Fruit fly (Drosophila melanogaster) whole organism, prepupa: Measurements from ENCODE around the gene CG11656.

Experiments
- Blimp-1 ChIP-seq: fragments of 200-800 bp; sonication (Bioruptor generic); optimal IDR thresholded peaks from 3 replicates; lab custom pipeline; 2017; ENCODE audit warnings: missing biosample characterization, missing genetic modification characterization, mild to moderate bottlenecking, moderate library complexity, missing genetic modification reagents
- CG10631 ChIP-seq: fragments of 200-800 bp; sonication (Bioruptor generic); optimal IDR thresholded peaks from 2 replicates; lab custom pipeline; 2016; ENCODE audit warnings: missing biosample characterization, missing genetic modification characterization
- CG10669 ChIP-seq: fragments of 200-800 bp; sonication (Bioruptor generic); optimal IDR thresholded peaks from 3 replicates; lab custom pipeline; 2018; ENCODE audit warnings: missing biosample characterization, mild to moderate bottlenecking, missing genetic modification characterization, moderate library complexity
- CG11762 ChIP-seq: fragments of 200-800 bp; sonication (Bioruptor generic); optimal IDR thresholded peaks from 3 replicates; lab custom pipeline; 2016; ENCODE audit warnings: missing biosample characterization, missing genetic modification characterization; ENCODE audit not compliant: insufficient read depth
- CG11902 ChIP-seq: fragments of 200-800 bp; sonication (Bioruptor generic); optimal IDR thresholded peaks from 3 replicates; lab custom pipeline; 2016; ENCODE audit warnings: missing biosample characterization, missing genetic modification characterization
- CG15336 ChIP-seq: fragments of 200-800 bp; sonication (Bioruptor generic); IDR thresholded peaks from 2 replicates; pipeline ENCODE4 v1.3.6; 2022; ENCODE audit warnings: missing biosample characterization, missing genetic modification characterization
- CG1621 ChIP-seq: fragments of 200-800 bp; sonication (Bioruptor generic); optimal IDR thresholded peaks from 3 replicates; lab custom pipeline; 2018; ENCODE audit warnings: missing biosample characterization, mild to moderate bottlenecking, missing genetic modification characterization
- CG3032 ChIP-seq: fragments of 200-800 bp; optimal IDR thresholded peaks from 2 replicates; lab custom pipeline; 2019; ENCODE audit warnings: missing biosample characterization, mild to moderate bottlenecking, missing genetic modification characterization, moderate library complexity
- CG32006 ChIP-seq: fragments of 200-800 bp; sonication (Bioruptor generic); optimal IDR thresholded peaks from 3 replicates; lab custom pipeline; 2017; ENCODE audit warnings: missing biosample characterization, mild to moderate bottlenecking, missing genetic modification characterization
- CG3919 ChIP-seq: fragments of 200-800 bp; sonication (Bioruptor generic); optimal IDR thresholded peaks from 3 replicates; lab custom pipeline; 2016; ENCODE audit warnings: missing biosample characterization, missing genetic modification characterization
- CG4318 ChIP-seq: fragments of 200-800 bp; sonication (Bioruptor generic); optimal IDR thresholded peaks from 3 replicates; lab custom pipeline; 2017; ENCODE audit warnings: missing biosample characterization, mild to moderate bottlenecking, missing genetic modification characterization
- CG6163 ChIP-seq: fragments of 200-800 bp; sonication (Bioruptor generic); IDR thresholded peaks from 3 replicates; pipeline ENCODE4 v1.3.6; 2022; ENCODE audit warnings: missing biosample characterization, missing genetic modification characterization
- CG6792 ChIP-seq: fragments of 200-800 bp; sonication (Bioruptor generic); optimal IDR thresholded peaks from 3 replicates; lab custom pipeline; 2016; ENCODE audit warnings: missing biosample characterization, missing genetic modification characterization
- CG6854 ChIP-seq: fragments of 200-800 bp; sonication (Bioruptor generic); optimal IDR thresholded peaks from 2 replicates; lab custom pipeline; 2017; ENCODE audit warnings: missing biosample characterization, mild to moderate bottlenecking, missing genetic modification characterization
- CG7368 ChIP-seq: fragments of 200-800 bp; sonication (Bioruptor generic); optimal IDR thresholded peaks from 3 replicates; lab custom pipeline; 2016; ENCODE audit warnings: missing biosample characterization, missing genetic modification characterization
- CG8119 ChIP-seq: fragments of 200-800 bp; sonication (Bioruptor generic); IDR thresholded peaks from 3 replicates; pipeline ENCODE4 v1.3.6; 2022; ENCODE audit warnings: missing biosample characterization, missing genetic modification characterization
- CG8319 ChIP-seq: fragments of 200-800 bp; sonication (Bioruptor generic); optimal IDR thresholded peaks from 3 replicates; lab custom pipeline; 2016; ENCODE audit warnings: missing biosample characterization, missing genetic modification characterization
- CG9139 ChIP-seq: fragments of 200-800 bp; sonication (Bioruptor generic); optimal IDR thresholded peaks from 3 replicates; lab custom pipeline; 2017; ENCODE audit warnings: missing biosample characterization, mild to moderate bottlenecking, missing genetic modification characterization
- Eip75B ChIP-seq: fragments of 200-800 bp; sonication (Bioruptor generic); optimal IDR thresholded peaks from 3 replicates; lab custom pipeline; 2016; ENCODE audit warnings: missing biosample characterization, missing genetic modification characterization
- Eip78C ChIP-seq: fragments of 200-800 bp; sonication (Bioruptor generic); peaks from one replicate; lab custom pipeline; 2016; ENCODE audit warnings: missing biosample characterization, missing genetic modification characterization
- Eip93F ChIP-seq: fragments of 200-800 bp; sonication (Bioruptor generic); optimal IDR thresholded peaks from 2 replicates; lab custom pipeline; 2016; ENCODE audit warnings: missing biosample characterization, mild to moderate bottlenecking, missing genetic modification characterization
- Ets96B ChIP-seq: fragments of 200-800 bp; optimal IDR thresholded peaks from 2 replicates; lab custom pipeline; 2019; ENCODE audit warnings: missing biosample characterization, mild to moderate bottlenecking, missing genetic modification characterization, moderate library complexity
- Hr38 ChIP-seq: sonication (Bioruptor generic); optimal IDR thresholded peaks from 2 replicates; lab custom pipeline; 2016; ENCODE audit warnings: missing biosample characterization, missing genetic modification characterization
- Hr39 ChIP-seq: fragments of 200-800 bp; sonication (Bioruptor generic); optimal IDR thresholded peaks from 2 replicates; lab custom pipeline; 2016; ENCODE audit warnings: missing biosample characterization, missing genetic modification characterization
- Hr4 ChIP-seq: fragments of 200-800 bp; sonication (Bioruptor generic); optimal IDR thresholded peaks from 3 replicates; lab custom pipeline; 2016; ENCODE audit warnings: missing biosample characterization, missing genetic modification characterization
- Met ChIP-seq: fragments of 200-800 bp; sonication (Bioruptor generic); optimal IDR thresholded peaks from 3 replicates; lab custom pipeline; 2016; ENCODE audit warnings: missing biosample characterization, missing genetic modification characterization
- OdsH ChIP-seq: fragments of 200-800 bp; sonication (Bioruptor generic); optimal IDR thresholded peaks from 3 replicates; lab custom pipeline; 2016; ENCODE audit warnings: missing biosample characterization, missing genetic modification characterization
- Smox ChIP-seq: fragments of 200-800 bp; sonication (Bioruptor generic); optimal IDR thresholded peaks from 3 replicates; lab custom pipeline; 2016; ENCODE audit warnings: missing biosample characterization, missing genetic modification characterization
- Sox102F ChIP-seq: fragments of 200-800 bp; sonication (Bioruptor generic); optimal IDR thresholded peaks from 2 replicates; lab custom pipeline; 2016; ENCODE audit warnings: missing biosample characterization, mild to moderate bottlenecking, missing genetic modification characterization
- Sox14 ChIP-seq: fragments of 200-800 bp; sonication (Bioruptor generic); optimal IDR thresholded peaks from 3 replicates; lab custom pipeline; 2016; ENCODE audit warnings: missing biosample characterization, missing genetic modification characterization
- Sox15 ChIP-seq: fragments of 200-800 bp; sonication (Bioruptor generic); optimal IDR thresholded peaks from 3 replicates; lab custom pipeline; 2016; ENCODE audit warnings: missing biosample characterization, missing genetic modification characterization
- achi ChIP-seq: fragments of 200-800 bp; sonication (Bioruptor generic); optimal IDR thresholded peaks from 3 replicates; lab custom pipeline; 2016; ENCODE audit warnings: missing biosample characterization, missing genetic modification characterization
- dac ChIP-seq: fragments of 200-800 bp; sonication (Bioruptor generic); optimal IDR thresholded peaks from 2 replicates; lab custom pipeline; 2017; ENCODE audit warnings: missing biosample characterization, mild to moderate bottlenecking, missing genetic modification characterization
- dsx ChIP-seq: fragments of 200-800 bp; optimal IDR thresholded peaks from 3 replicates; lab custom pipeline; 2019; ENCODE audit warnings: missing biosample characterization, mild to moderate bottlenecking, missing genetic modification characterization, moderate library complexity; ENCODE audit not compliant: poor library complexity, severe bottlenecking
- esn ChIP-seq: fragments of 200-800 bp; sonication (Bioruptor generic); optimal IDR thresholded peaks from 2 replicates; lab custom pipeline; 2016; ENCODE audit warnings: missing biosample characterization, mild to moderate bottlenecking, missing genetic modification characterization, moderate library complexity
- fd59A ChIP-seq: fragments of 200-800 bp; sonication (Bioruptor generic); optimal IDR thresholded peaks from 2 replicates; lab custom pipeline; 2017; ENCODE audit warnings: missing biosample characterization, mild to moderate bottlenecking, missing genetic modification characterization, missing genetic modification reagents
- fkh ChIP-seq: fragments of 200-800 bp; sonication (Bioruptor generic); optimal IDR thresholded peaks from 3 replicates; lab custom pipeline; 2017; ENCODE audit warnings: missing biosample characterization, mild to moderate bottlenecking, missing genetic modification characterization, moderate library complexity
- lz ChIP-seq: fragments of 200-800 bp; sonication (Bioruptor generic); optimal IDR thresholded peaks from 3 replicates; lab custom pipeline; 2016; ENCODE audit warnings: missing biosample characterization, missing genetic modification characterization
- net ChIP-seq: fragments of 200-800 bp; sonication (Bioruptor generic); optimal IDR thresholded peaks from 3 replicates; lab custom pipeline; 2016; ENCODE audit warnings: missing biosample characterization, missing genetic modification characterization
- pdm3 ChIP-seq: fragments of 200-800 bp; sonication (Bioruptor generic); optimal IDR thresholded peaks from 3 replicates; lab custom pipeline; 2016; ENCODE audit warnings: missing biosample characterization, missing genetic modification characterization
- salr ChIP-seq, 2 experiments: fragments of 200-800 bp; sonication (Bioruptor generic); optimal IDR thresholded peaks; 3 replicates each; lab custom pipeline; 2016 to 2018; ENCODE audit warnings: missing biosample characterization in 2 of 2, missing genetic modification characterization in 2 of 2, mild to moderate bottlenecking in 1 of 2
- spab ChIP-seq: fragments of 200-800 bp; sonication (Bioruptor generic); optimal IDR thresholded peaks from 2 replicates; lab custom pipeline; 2017; ENCODE audit warnings: missing biosample characterization, mild to moderate bottlenecking, missing genetic modification characterization, missing genetic modification reagents
- ss ChIP-seq, 2 experiments: fragments of 200-800 bp; sonication (Bioruptor generic); optimal IDR thresholded peaks; 2 replicates in 1 of 2; 3 replicates in 1 of 2; lab custom pipeline; 2017 to 2018; ENCODE audit warnings: mild to moderate bottlenecking in 2 of 2, missing biosample characterization in 2 of 2, missing genetic modification characterization in 2 of 2, moderate library complexity in 1 of 2
- topi ChIP-seq: fragments of 200-800 bp; sonication (Bioruptor generic); optimal IDR thresholded peaks from 3 replicates; lab custom pipeline; 2016; ENCODE audit warnings: missing biosample characterization, missing genetic modification characterization
- vri ChIP-seq: fragments of 200-800 bp; sonication (Bioruptor generic); optimal IDR thresholded peaks from 3 replicates; lab custom pipeline; 2016; ENCODE audit warnings: missing biosample characterization, mild to moderate bottlenecking, missing genetic modification characterization

CG11656 gene

dm6 chr3R:13012351-13012750, 2.7 kb downstream of the CG11656 start (continued):
- TF ChIP-seq Ets96B (tag; lab: Kevin White, UChicago): peak; percentile 63
- peak; percentile 77 for TF ChIP-seq dac (GFP tag; lab: Kevin White, UChicago)
- peak; percentile 72 for TF ChIP-seq CG10631 (GFP tag; lab: Kevin White, UChicago)
- peak; percentile 80 for TF ChIP-seq net (GFP tag; lab: Kevin White, UChicago)
- peak; percentile 73 for TF ChIP-seq Sox15 (GFP tag; lab: Kevin White, UChicago)
- peak; percentile 64 for TF ChIP-seq CG9139 (GFP tag; lab: Kevin White, UChicago)
- peak; percentile 59 for TF ChIP-seq fkh (GFP tag; lab: Kevin White, UChicago)
- TF ChIP-seq CG8319 (GFP tag; lab: Kevin White, UChicago): peak; percentile 63

dm6 chr3R:13012990-13013389, 3.3 kb downstream of the CG11656 start:
- TF ChIP-seq Eip93F (no peak), Sox14 (no peak), lz (no peak), CG6163 (GFP tag; lab: Robert Waterston, UW) (peak; percentile 59)
- TF ChIP-seq, all 60 proteins: peak for 1

dm6 chr3R:13014168-13014881, 4.6 kb downstream of the CG11656 start:
- TF ChIP-seq Hr38 (GFP tag; lab: Kevin White, UChicago) (no peak), Eip93F (no peak), CG15336 (GFP tag; lab: Robert Waterston, UW) (peak; percentile 51), salr (GFP tag; optimal IDR thresholded peaks at IDR 0.05; lab: Kevin White, UChicago) (no peak), net (GFP tag; lab: Kevin White, UChicago) (no peak), Smox (GFP tag; lab: Kevin White, UChicago) (no peak), CG6163 (GFP tag; lab: Robert Waterston, UW) (peak; percentile 41; the same call in 2 of the 3 replicates), CG8119 (GFP tag; lab: Robert Waterston, UW) (0 out of 3 replicates have a peak, but pooled peaks have one; percentile 18), CG7368 (no peak), Hr39 (GFP tag; lab: Kevin White, UChicago) (no peak), fd59A (no peak), CG3919 (GFP tag; lab: Kevin White, UChicago) (no peak), CG10631 (GFP tag; lab: Kevin White, UChicago) (no peak), Ets96B (tag; lab: Kevin White, UChicago) (no peak), spab (GFP tag; lab: Kevin White, UChicago) (no peak), OdsH (GFP tag; lab: Kevin White, UChicago) (no peak), Hr4 (peak; percentile 43), Sox14 (no peak), CG6792 (GFP tag; lab: Kevin White, UChicago) (no peak), Met (GFP tag; lab: Kevin White, UChicago) (no peak), CG10669 (GFP tag; lab: Kevin White, UChicago) (no peak), Sox102F (GFP tag; lab: Kevin White, UChicago) (no peak), CG11902 (no peak), CG3032 (tag; lab: Kevin White, UChicago) (no peak), Sox15 (GFP tag; lab: Kevin White, UChicago) (no peak), Eip75B (GFP tag; lab: Kevin White, UChicago) (no peak), achi (GFP tag; lab: Kevin White, UChicago) (no peak), pdm3 (no peak), CG1621 (tag; lab: Kevin White, UChicago) (no peak), Blimp-1 (no peak), fkh (GFP tag; lab: Kevin White, UChicago) (no peak), topi (GFP tag; lab: Kevin White, UChicago) (no peak), CG6854 (GFP tag; lab: Kevin White, UChicago) (no peak), CG32006 (GFP tag; lab: Kevin White, UChicago) (peak; percentile 55), ss (GFP tag; optimal IDR thresholded peaks at IDR 0.05; lab: Kevin White, UChicago) (no peak), esn (GFP tag; lab: Kevin White, UChicago) (no peak), Eip78C (GFP tag; lab: Kevin White, UChicago) (no peak), CG9139 (GFP tag; lab: Kevin White, UChicago) (no peak), vri (GFP tag; lab: Kevin White, UChicago) (no peak), CG4318 (no peak), lz (no peak), dsx (GFP tag; lab: Kevin White, UChicago) (no peak), CG11762 (GFP tag; lab: Kevin White, UChicago) (no peak)
